Worm (Caenorhabditis elegans): ENCODE data around the gene xpb-1.

DNA sequence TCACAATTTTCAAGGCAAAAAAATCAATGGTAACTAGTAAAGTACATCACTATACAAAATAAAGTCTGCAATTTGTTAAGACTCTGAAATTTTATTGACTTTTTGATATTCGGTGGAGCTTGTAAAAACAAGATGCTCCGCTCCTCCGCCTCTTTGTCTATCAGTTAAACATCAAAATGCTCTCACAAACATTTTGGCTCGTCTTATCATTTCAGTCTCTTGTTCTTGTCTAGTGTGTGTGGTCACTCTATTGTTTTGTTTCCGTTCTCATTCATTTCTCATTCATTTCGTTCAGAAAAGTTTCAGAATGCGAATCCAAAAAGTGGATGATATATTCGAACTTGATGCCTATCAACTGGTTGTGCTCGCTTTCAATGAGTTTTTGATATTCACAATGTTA, 21.6 kb downstream of the xpb-1 start, which contains the start of gene Y66D12A.13:
- TF ChIP-seq B0035.1 (tag; optimal IDR thresholded peaks at IDR 0.05): no peak
- no peak for TF ChIP-seq cebp-2 (GFP tag; IDR thresholded peaks at IDR 0.05)
- TF ChIP-seq dpff-1 (tag; optimal IDR thresholded peaks at IDR 0.05): no peak
- no peak for TF ChIP-seq fkh-3 (tag; optimal IDR thresholded peaks at IDR 0.05)
- TF ChIP-seq zfh-2 (GFP tag; conservative IDR thresholded peaks at IDR 0.05): no peak
- no peak for TF ChIP-seq mel-28 (tag; optimal IDR thresholded peaks at IDR 0.05; ENCODE audit: borderline replicate concordance)
- no peak for TF ChIP-seq efl-1 (GFP tag; optimal IDR thresholded peaks at IDR 0.05)
- no peak for TF ChIP-seq F57C9.4 (tag; optimal IDR thresholded peaks at IDR 0.05)
- no peak for TF ChIP-seq ztf-26 (tag; optimal IDR thresholded peaks at IDR 0.05)
- no peak for TF ChIP-seq atf-7 (tag; optimal IDR thresholded peaks at IDR 0.05)
- TF ChIP-seq Y79H2A.3 (GFP tag; conservative IDR thresholded peaks at IDR 0.05): no peak

Measured in whole organism, young adult.